Worm (Caenorhabditis elegans) whole organism, L3 larva: ENCODE measurements around the gene ZC239.4.
A peak's percentile ranks its signal among the peaks of the same experiment; 100 is the strongest.

Experiments
- R02D3.7 ChIP-seq: fragments of 150-350 bp; optimal IDR thresholded peaks from 2 replicates; lab custom pipeline; 2014; ENCODE audit warnings: missing biosample characterization, missing genetic modification characterization
- ZK546.5 ChIP-seq: sonication (generic microtip); optimal IDR thresholded peaks from 2 replicates; lab custom pipeline; 2017; ENCODE audit warnings: missing biosample characterization, missing genetic modification characterization
- aly-2 ChIP-seq: fragments of 150-350 bp; optimal IDR thresholded peaks from 2 replicates; lab custom pipeline; 2014; ENCODE audit warnings: missing biosample characterization, missing genetic modification characterization
- ama-1 ChIP-seq: fragments of 150-350 bp; optimal IDR thresholded peaks from 2 replicates; lab custom pipeline; 2018
- ceh-16 ChIP-seq: sonication (generic microtip); optimal IDR thresholded peaks from 2 replicates; lab custom pipeline; 2017; ENCODE audit warnings: missing biosample characterization, missing genetic modification characterization
- ceh-82 ChIP-seq: fragments of 150-350 bp; optimal IDR thresholded peaks from 2 replicates; lab custom pipeline; 2014; ENCODE audit warnings: missing biosample characterization, missing genetic modification characterization
- ceh-9 ChIP-seq: sonication (generic microtip); optimal IDR thresholded peaks from 2 replicates; lab custom pipeline; 2018; ENCODE audit warnings: missing biosample characterization, missing genetic modification characterization
- egl-27 ChIP-seq: sonication (generic microtip); optimal IDR thresholded peaks from 4 replicates; lab custom pipeline; 2017; ENCODE audit warnings: missing biosample characterization, missing genetic modification reagents, missing genetic modification characterization
- egl-5 ChIP-seq: fragments of 150-350 bp; optimal IDR thresholded peaks from 2 replicates; lab custom pipeline; 2017; ENCODE audit warnings: missing biosample characterization, missing genetic modification reagents, missing genetic modification characterization, inconsistent platforms
- elt-2 ChIP-seq: sonication (generic microtip); optimal IDR thresholded peaks from 2 replicates; lab custom pipeline; 2016; ENCODE audit warnings: missing genetic modification reagents, mild to moderate bottlenecking, missing genetic modification characterization, missing compliant biosample characterization
- elt-3 ChIP-seq, 3 experiments: fragments of 150-350 bp in 1 of 3; sonication (generic microtip) in 2 of 3; optimal IDR thresholded peaks; 2 replicates in 2 of 3; 4 replicates in 1 of 3; lab custom pipeline; 2014 to 2017; ENCODE audit warnings: missing biosample characterization in 3 of 3, missing genetic modification characterization in 3 of 3
- eor-1 ChIP-seq, 2 experiments: fragments of 150-350 bp; optimal IDR thresholded peaks; 2 replicates each; lab custom pipeline; 2014 to 2018; ENCODE audit warnings: missing biosample characterization in 2 of 2, missing genetic modification characterization in 2 of 2
- fkh-10 ChIP-seq: sonication (generic microtip); optimal IDR thresholded peaks from 2 replicates; lab custom pipeline; 2017; ENCODE audit warnings: missing biosample characterization, missing genetic modification reagents, missing genetic modification characterization
- fkh-2 ChIP-seq: fragments of 150-350 bp; optimal IDR thresholded peaks from 2 replicates; lab custom pipeline; 2014; ENCODE audit warnings: missing biosample characterization, missing genetic modification reagents, missing genetic modification characterization
- lin-15B ChIP-seq: fragments of 150-350 bp; optimal IDR thresholded peaks from 2 replicates; lab custom pipeline; 2014; ENCODE audit warnings: missing biosample characterization, missing genetic modification characterization
- lin-39 ChIP-seq: fragments of 150-350 bp; optimal IDR thresholded peaks from 2 replicates; lab custom pipeline; 2018; ENCODE audit warnings: missing biosample characterization, missing genetic modification reagents, missing genetic modification characterization
- lsy-12 ChIP-seq: sonication (generic microtip); optimal IDR thresholded peaks from 2 replicates; lab custom pipeline; 2016; ENCODE audit warnings: mild to moderate bottlenecking, missing genetic modification characterization, missing compliant biosample characterization
- nhr-11 ChIP-seq: fragments of 150-350 bp; optimal IDR thresholded peaks from 2 replicates; lab custom pipeline; 2014; ENCODE audit warnings: missing biosample characterization, missing genetic modification characterization
- nhr-12 ChIP-seq: fragments of 150-350 bp; optimal IDR thresholded peaks from 2 replicates; lab custom pipeline; 2014; ENCODE audit warnings: missing biosample characterization, missing genetic modification characterization
- nhr-28 ChIP-seq: fragments of 150-350 bp; optimal IDR thresholded peaks from 2 replicates; lab custom pipeline; 2014; ENCODE audit warnings: missing biosample characterization, missing genetic modification characterization
- nhr-76 ChIP-seq: fragments of 150-350 bp; sonication (generic microtip); optimal IDR thresholded peaks from 5 replicates; lab custom pipeline; 2014; ENCODE audit warnings: missing biosample characterization, missing genetic modification characterization
- nhr-77 ChIP-seq: fragments of 150-350 bp; optimal IDR thresholded peaks from 2 replicates; lab custom pipeline; 2014; ENCODE audit warnings: missing biosample characterization, missing genetic modification characterization
- pha-4 ChIP-seq: fragments of 150-350 bp; optimal IDR thresholded peaks from 2 replicates; lab custom pipeline; 2014; ENCODE audit warnings: missing biosample characterization, missing genetic modification reagents, missing genetic modification characterization
- pqm-1 ChIP-seq: fragments of 150-350 bp; optimal IDR thresholded peaks from 2 replicates; lab custom pipeline; 2017; ENCODE audit warnings: missing biosample characterization, missing genetic modification characterization, inconsistent platforms
- sea-2 ChIP-seq: fragments of 150-350 bp; sonication (generic microtip); optimal IDR thresholded peaks from 4 replicates; lab custom pipeline; 2014; ENCODE audit warnings: missing biosample characterization, missing genetic modification reagents, missing genetic modification characterization
- snpc-4 ChIP-seq: fragments of 150-350 bp; optimal IDR thresholded peaks from 2 replicates; lab custom pipeline; 2014; ENCODE audit warnings: missing biosample characterization, missing genetic modification characterization
- unc-39 ChIP-seq: sonication (generic microtip); optimal IDR thresholded peaks from 4 replicates; lab custom pipeline; 2017; ENCODE audit warnings: missing biosample characterization, missing genetic modification characterization
- unc-62 ChIP-seq: fragments of 150-350 bp; sonication (generic microtip); optimal IDR thresholded peaks from 4 replicates; lab custom pipeline; 2014; ENCODE audit warnings: missing biosample characterization, missing genetic modification reagents, missing genetic modification characterization
- zag-1 ChIP-seq: fragments of 150-350 bp; optimal IDR thresholded peaks from 2 replicates; lab custom pipeline; 2014; ENCODE audit warnings: missing biosample characterization, missing genetic modification characterization
- ztf-11 ChIP-seq: fragments of 150-350 bp; optimal IDR thresholded peaks from 2 replicates; lab custom pipeline; 2014; ENCODE audit warnings: missing biosample characterization, missing genetic modification characterization

Gene ZC239.4

ce11 chrII:3221730-3222129, 7.7 kb downstream of the ZC239.4 start, which contains the start of gene ZC239.14:
ZC239.14 (minus strand) TSS chrII:3222034.
- TF ChIP-seq R02D3.7 (tag; lab: Kevin White, UChicago) = no peak
- TF ChIP-seq ceh-16 (tag; lab: Kevin White, UChicago) = no peak
- TF ChIP-seq pqm-1 = no peak
- no peak for TF ChIP-seq egl-27 (tag; lab: Kevin White, UChicago)
- no peak for TF ChIP-seq zag-1
- no peak for TF ChIP-seq pha-4 (tag; lab: Kevin White, UChicago)
- TF ChIP-seq eor-1 (tag; optimal IDR thresholded peaks at IDR 0.05; lab: Kevin White, UChicago) = no peak
- TF ChIP-seq fkh-10 = no peak
- TF ChIP-seq unc-39 (tag; lab: Kevin White, UChicago) = no peak
- no peak for TF ChIP-seq ZK546.5 (tag; lab: Kevin White, UChicago)
- no peak for TF ChIP-seq nhr-76 (tag; lab: Kevin White, UChicago)
- no peak for TF ChIP-seq aly-2 (tag; lab: Kevin White, UChicago)
- no peak for TF ChIP-seq egl-5
- TF ChIP-seq sea-2 (GFP tag; lab: Kevin White, UChicago) = no peak
- no peak for TF ChIP-seq unc-62 (GFP tag; lab: Kevin White, UChicago)
- TF ChIP-seq ama-1 (lab: Kevin White, UChicago) = no peak
- TF ChIP-seq nhr-11 (tag; lab: Kevin White, UChicago) = no peak
- no peak for TF ChIP-seq nhr-12 (tag; lab: Kevin White, UChicago)
- no peak for TF ChIP-seq nhr-77 (tag; lab: Kevin White, UChicago)
- no peak for TF ChIP-seq lin-15B (tag; lab: Kevin White, UChicago)

DNA sequence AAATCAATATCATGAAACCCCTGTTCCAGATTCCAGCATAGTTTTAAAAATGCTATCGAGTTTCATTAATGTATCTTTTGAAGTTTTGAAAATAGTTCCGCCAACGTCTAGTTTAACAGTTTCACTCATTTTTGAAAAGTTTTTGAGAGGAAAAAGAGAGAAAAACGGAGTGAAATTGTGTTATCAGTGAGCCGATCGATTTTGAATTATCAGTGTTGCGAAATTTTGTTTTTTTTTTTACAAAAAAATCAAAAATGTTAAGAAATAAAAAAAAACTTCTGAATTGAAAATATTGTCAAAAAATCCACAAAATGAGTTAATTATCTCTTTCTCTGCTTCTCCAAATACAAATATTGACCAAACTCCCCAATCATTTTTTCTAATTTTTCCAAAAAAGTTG, 8.7 kb downstream of the ZC239.4 start, which contains the start of gene ZC239.13:
ZC239.13 (minus strand) TSS at position 154 of the 400 bp plus-strand sequence.
- TF ChIP-seq ceh-82 = no peak
- peak; percentile 39 for TF ChIP-seq elt-2 (tag; lab: Kevin White, UChicago)

DNA sequence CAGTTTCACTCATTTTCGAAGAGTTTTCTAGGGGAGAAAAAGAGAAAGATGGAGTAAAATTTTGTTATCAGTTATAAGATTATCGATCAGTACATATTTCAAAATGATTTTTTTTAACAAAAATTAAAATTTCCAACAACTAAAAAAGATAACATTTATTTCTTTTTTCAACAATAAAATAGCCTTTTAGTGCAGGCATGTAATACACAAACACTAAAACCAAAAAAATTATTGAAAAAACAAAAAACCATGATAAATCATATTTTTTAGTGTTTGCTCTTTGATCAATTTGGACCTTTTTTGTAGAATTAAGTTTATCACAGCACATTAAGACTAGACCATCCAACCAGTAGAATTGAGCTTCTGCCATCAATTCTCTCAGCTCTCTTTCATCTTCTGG, 10.6 kb downstream of the ZC239.4 start, which contains the start of gene ZC239.15:
ZC239.15 (minus strand) TSS at position 101 of the 400 bp plus-strand sequence.
- TF ChIP-seq elt-2 (tag; lab: Kevin White, UChicago) (peak; percentile 20), fkh-2 (tag; lab: Kevin White, UChicago) (no peak)

DNA sequence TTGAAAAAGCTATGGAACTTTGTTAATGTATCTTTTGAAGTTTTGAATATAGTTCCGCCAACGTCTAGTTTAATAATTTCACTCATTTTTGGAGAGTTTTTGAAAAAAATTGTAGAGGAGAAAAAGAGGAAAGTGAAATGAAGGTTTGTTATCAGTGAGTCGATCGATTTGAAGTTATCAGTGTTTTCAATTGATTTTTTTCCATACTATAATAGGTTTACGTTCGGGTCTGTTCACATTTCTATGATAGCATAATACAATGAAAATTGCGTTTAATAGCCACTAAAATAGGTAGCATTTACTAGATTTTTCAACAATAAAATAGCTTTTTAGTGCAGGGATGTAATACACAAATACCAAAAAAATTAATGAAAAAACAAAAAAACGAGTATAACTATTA, 11.2 kb downstream of the ZC239.4 start, which contains the start of gene ZC239.16:
ZC239.16 (minus strand) TSS at position 120 of the 400 bp plus-strand sequence.
- TF ChIP-seq ceh-16 (tag; lab: Kevin White, UChicago) (no peak), nhr-28 (tag; lab: Kevin White, UChicago) (no peak), elt-2 (tag; lab: Kevin White, UChicago) (peak; percentile 73), nhr-77 (tag; lab: Kevin White, UChicago) (no peak), pqm-1 (peak; percentile 55), pha-4 (tag; lab: Kevin White, UChicago) (peak; percentile 35)

DNA sequence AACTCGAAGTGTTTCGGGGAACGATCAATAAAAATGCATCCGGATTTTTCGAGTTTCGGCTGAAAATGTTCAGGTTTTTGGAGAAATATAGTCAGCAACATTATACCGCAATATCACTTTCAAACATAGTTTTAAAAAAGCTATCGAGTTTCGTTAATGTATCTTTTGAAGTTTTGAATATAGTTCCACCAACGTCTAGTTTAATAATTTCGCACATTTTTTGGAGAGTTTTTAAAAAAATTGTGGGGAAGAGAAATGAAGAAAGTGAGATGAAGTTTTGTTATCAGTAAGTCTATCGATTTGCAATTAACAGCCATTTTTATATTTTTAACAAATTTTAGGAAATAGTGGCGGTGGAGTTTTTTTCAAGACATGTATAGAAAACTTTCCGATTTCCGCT, 11.8 kb downstream of the ZC239.4 start, which contains the start of gene ZC239.17:
ZC239.17 (minus strand) TSS at position 101 of the 400 bp plus-strand sequence.
- TF ChIP-seq fkh-2 (tag; lab: Kevin White, UChicago) = no peak

ce11 chrII:3230422-3230821, 16.4 kb downstream of the ZC239.4 start, which contains the start of gene srh-297:
srh-297 (minus strand) TSS chrII:3230522.
- TF ChIP-seq ztf-11 (no peak), zag-1 (no peak), lsy-12 (tag; lab: Kevin White, UChicago) (no peak), snpc-4 (no peak), ceh-9 (tag; lab: Kevin White, UChicago) (no peak), eor-1 (tag; optimal IDR thresholded peaks at IDR 0.05; lab: Kevin White, UChicago) (no peak)

- TF ChIP-seq ceh-16 (tag; lab: Kevin White, UChicago) (no peak), eor-1 (tag; optimal IDR thresholded peaks at IDR 0.05; lab: Kevin White, UChicago) (no peak), elt-3 (tag; optimal IDR thresholded peaks at IDR 0.05; lab: Kevin White, UChicago) (no peak), nhr-77 (tag; lab: Kevin White, UChicago) (no peak), lin-39 (tag; lab: Kevin White, UChicago) (no peak)
These were observed 20.7 kb downstream of the ZC239.4 start, which contains the start of gene C17F4.8 for ce11 chrII:3234725-3235124. C17F4.8 (minus strand) TSS chrII:3234825.
